Worm (Caenorhabditis elegans) whole organism, L4 larva: ENCODE results near the gene nas-31.
A peak's percentile ranks its signal among the peaks of the same experiment; 100 is the strongest.

ENCODE experiments used
- F10B5.3 ChIP-seq: sonication (generic microtip); optimal IDR thresholded peaks from 2 replicates; lab custom pipeline; 2016; ENCODE audit warnings: mild to moderate bottlenecking, missing genetic modification characterization, missing compliant biosample characterization
- F37D6.2 ChIP-seq: sonication (generic microtip); optimal IDR thresholded peaks from 2 replicates; lab custom pipeline; 2016; ENCODE audit warnings: mild to moderate bottlenecking, missing genetic modification characterization, missing compliant biosample characterization
- F49E8.2 ChIP-seq: sonication (generic microtip); optimal IDR thresholded peaks from 2 replicates; lab custom pipeline; 2016; ENCODE audit warnings: missing compliant biosample characterization, mild to moderate bottlenecking, missing genetic modification characterization, borderline replicate concordance
- Y105C5A.15 ChIP-seq: fragments of 200-800 bp; sonication (Bioruptor generic); IDR thresholded peaks from 2 replicates; pipeline ENCODE4 v1.3.6; 2022; ENCODE audit warnings: missing genetic modification characterization, missing compliant biosample characterization
- Y75B8A.6 ChIP-seq: fragments of 200-800 bp; sonication (Bioruptor generic); IDR thresholded peaks from 2 replicates; pipeline ENCODE4 v1.3.6; 2022; ENCODE audit warnings: missing genetic modification reagents, missing genetic modification characterization, missing compliant biosample characterization
- ZK337.2 ChIP-seq: fragments of 200-800 bp; sonication (Bioruptor generic); IDR thresholded peaks from 2 replicates; pipeline ENCODE4 v1.3.6; 2022; ENCODE audit warnings: missing genetic modification reagents, missing genetic modification characterization, missing compliant biosample characterization
- ZK546.5 ChIP-seq, 2 experiments: sonication (generic microtip); optimal IDR thresholded peaks; 2 replicates each; lab custom pipeline; 2017; ENCODE audit warnings: missing biosample characterization in 2 of 2, missing genetic modification characterization in 2 of 2
- aly-2 ChIP-seq: sonication (generic microtip); optimal IDR thresholded peaks from 2 replicates; lab custom pipeline; 2018; ENCODE audit warnings: missing biosample characterization, missing genetic modification characterization
- ceh-20 ChIP-seq: fragments of 200-800 bp; sonication (Bioruptor generic); IDR thresholded peaks from 2 replicates; pipeline ENCODE4 v1.3.6; 2022; ENCODE audit warnings: missing genetic modification reagents, missing genetic modification characterization, missing compliant biosample characterization
- ceh-28 ChIP-seq: fragments of 150-350 bp; optimal IDR thresholded peaks from 2 replicates; lab custom pipeline; 2014; ENCODE audit warnings: missing biosample characterization, missing genetic modification reagents, missing genetic modification characterization
- ceh-32 ChIP-seq: sonication (generic microtip); optimal IDR thresholded peaks from 2 replicates; lab custom pipeline; 2016; ENCODE audit warnings: mild to moderate bottlenecking, missing genetic modification characterization, missing compliant biosample characterization; ENCODE audit not compliant: poor library complexity
- ceh-62 ChIP-seq: sonication (generic microtip); optimal IDR thresholded peaks from 2 replicates; lab custom pipeline; 2017; ENCODE audit warnings: missing biosample characterization, missing genetic modification characterization
- ctbp-1 ChIP-seq: fragments of 200-800 bp; sonication (Bioruptor generic); IDR thresholded peaks from 2 replicates; pipeline ENCODE4 v1.3.6; 2022; ENCODE audit warnings: missing genetic modification reagents, missing genetic modification characterization, missing compliant biosample characterization
- daf-12 ChIP-seq: fragments of 150-350 bp; optimal IDR thresholded peaks from 2 replicates; lab custom pipeline; 2014; ENCODE audit warnings: missing biosample characterization, missing genetic modification reagents, missing genetic modification characterization
- daf-16 ChIP-seq, 3 experiments: sonication (generic microtip); optimal IDR thresholded peaks; 2 replicates each; lab custom pipeline; 2016 to 2017; ENCODE audit warnings: missing genetic modification characterization in 3 of 3, missing genetic modification reagents in 3 of 3, mild to moderate bottlenecking in 2 of 3, missing compliant biosample characterization in 2 of 3, missing biosample characterization in 1 of 3, moderate library complexity in 1 of 3
- daf-19 ChIP-seq: fragments of 200-800 bp; sonication (Bioruptor generic); conservative IDR thresholded peaks from 2 replicates; pipeline ENCODE4 v1.3.6; 2022; ENCODE audit warnings: missing genetic modification characterization, missing compliant biosample characterization
- dmd-6 ChIP-seq: fragments of 200-800 bp; sonication (Bioruptor generic); IDR thresholded peaks from 2 replicates; pipeline ENCODE4 v1.3.6; 2022; ENCODE audit warnings: missing genetic modification reagents, missing genetic modification characterization, missing compliant biosample characterization
- dmd-8 ChIP-seq: fragments of 200-800 bp; sonication (Bioruptor generic); IDR thresholded peaks from 2 replicates; pipeline ENCODE4 v1.3.6; 2022; ENCODE audit warnings: missing genetic modification characterization, missing compliant biosample characterization
- dmd-9 ChIP-seq: fragments of 200-800 bp; sonication (Bioruptor generic); IDR thresholded peaks from 2 replicates; pipeline ENCODE4 v1.3.6; 2022; ENCODE audit warnings: missing genetic modification reagents, missing genetic modification characterization, missing compliant biosample characterization
- dpl-1 ChIP-seq: fragments of 150-350 bp; optimal IDR thresholded peaks from 2 replicates; lab custom pipeline; 2014; ENCODE audit warnings: missing biosample characterization, missing genetic modification reagents, missing genetic modification characterization
- egl-43 ChIP-seq: fragments of 200-800 bp; sonication (Bioruptor generic); IDR thresholded peaks from 2 replicates; pipeline ENCODE4 v1.3.6; 2022; ENCODE audit warnings: missing genetic modification reagents, missing genetic modification characterization, missing compliant biosample characterization
- fkh-10 ChIP-seq: fragments of 150-350 bp; optimal IDR thresholded peaks from 2 replicates; lab custom pipeline; 2014; ENCODE audit warnings: missing biosample characterization, missing genetic modification reagents, missing genetic modification characterization
- hmg-1.1 ChIP-seq: fragments of 200-800 bp; sonication (Bioruptor generic); IDR thresholded peaks from 2 replicates; pipeline ENCODE4 v1.3.6; 2022; ENCODE audit warnings: missing genetic modification reagents, missing genetic modification characterization, missing compliant biosample characterization
- lim-7 ChIP-seq: fragments of 200-800 bp; sonication (Bioruptor generic); IDR thresholded peaks from 2 replicates; pipeline ENCODE4 v1.3.6; 2022; ENCODE audit warnings: missing genetic modification characterization, missing compliant biosample characterization
- lin-15B ChIP-seq: fragments of 150-350 bp; sonication (generic microtip); optimal IDR thresholded peaks from 3 replicates; lab custom pipeline; 2014; ENCODE audit warnings: missing biosample characterization, missing genetic modification characterization
- lin-38 ChIP-seq: fragments of 200-800 bp; sonication (Bioruptor generic); IDR thresholded peaks from 2 replicates; pipeline ENCODE4 v1.3.6; 2022; ENCODE audit warnings: missing genetic modification reagents, missing genetic modification characterization, missing compliant biosample characterization
- mdl-1 ChIP-seq, 2 experiments: fragments of 150-350 bp in 1 of 2; sonication (generic microtip) in 1 of 2; optimal IDR thresholded peaks; 2 replicates each; lab custom pipeline; 2014 to 2017; ENCODE audit warnings: missing biosample characterization in 2 of 2, missing genetic modification characterization in 2 of 2
- mep-1 ChIP-seq: fragments of 150-350 bp; sonication (generic microtip); optimal IDR thresholded peaks from 3 replicates; lab custom pipeline; 2014; ENCODE audit warnings: missing biosample characterization, missing genetic modification characterization
- mes-2 ChIP-seq: sonication (generic microtip); optimal IDR thresholded peaks from 2 replicates; lab custom pipeline; 2016; ENCODE audit warnings: missing genotype, mild to moderate bottlenecking, missing genetic modification characterization, missing compliant biosample characterization; ENCODE audit not compliant: poor library complexity, severe bottlenecking
- mxl-3 ChIP-seq: fragments of 200-800 bp; sonication (Bioruptor generic); optimal IDR thresholded peaks from 2 replicates; lab custom pipeline; 2018; ENCODE audit warnings: mild to moderate bottlenecking, missing genetic modification characterization, missing compliant biosample characterization
- nhr-111 ChIP-seq: fragments of 200-800 bp; sonication (Bioruptor generic); optimal IDR thresholded peaks from 2 replicates; lab custom pipeline; 2018; ENCODE audit warnings: mild to moderate bottlenecking, missing genetic modification characterization, missing compliant biosample characterization
- nhr-48 ChIP-seq: sonication (generic microtip); optimal IDR thresholded peaks from 2 replicates; lab custom pipeline; 2016; ENCODE audit warnings: mild to moderate bottlenecking, missing genetic modification characterization, missing compliant biosample characterization
- pha-4 ChIP-seq, 2 experiments: fragments of 150-350 bp in 1 of 2; fragments of 200-800 bp in 1 of 2; sonication (Bioruptor generic) in 1 of 2; IDR thresholded peaks in 1 of 2; optimal IDR thresholded peaks in 1 of 2; 2 replicates each; pipeline versions ENCODE4 v1.3.6 to Lab custom; 2014 to 2022; ENCODE audit warnings: missing genetic modification characterization in 2 of 2, missing genetic modification reagents in 2 of 2, missing biosample characterization in 1 of 2, missing compliant biosample characterization in 1 of 2
- pqm-1 ChIP-seq: sonication (generic microtip); optimal IDR thresholded peaks from 2 replicates; lab custom pipeline; 2017; ENCODE audit warnings: missing biosample characterization, missing genetic modification characterization
- saeg-2 ChIP-seq: fragments of 200-800 bp; sonication (Bioruptor generic); IDR thresholded peaks from 2 replicates; pipeline ENCODE4 v1.3.6; 2022; ENCODE audit warnings: missing genetic modification reagents, missing genetic modification characterization, missing compliant biosample characterization
- sdz-12 ChIP-seq: fragments of 200-800 bp; sonication (Bioruptor generic); optimal IDR thresholded peaks from 2 replicates; lab custom pipeline; 2018; ENCODE audit warnings: mild to moderate bottlenecking, missing genetic modification characterization, missing compliant biosample characterization
- tag-97 ChIP-seq: fragments of 200-800 bp; sonication (Bioruptor generic); IDR thresholded peaks from 2 replicates; pipeline ENCODE4 v1.3.6; 2022; ENCODE audit warnings: missing genetic modification characterization, missing compliant biosample characterization
- tra-1 ChIP-seq: fragments of 200-800 bp; sonication (Bioruptor generic); IDR thresholded peaks from 2 replicates; pipeline ENCODE4 v1.3.6; 2022; ENCODE audit warnings: missing genetic modification reagents, missing genetic modification characterization, missing compliant biosample characterization
- unc-62 ChIP-seq, 3 experiments: fragments of 150-350 bp in 1 of 3; sonication (generic microtip); optimal IDR thresholded peaks in 2 of 3; peaks in 1 of 3; 1 replicate in 1 of 3; 2 replicates in 2 of 3; lab custom pipeline; 2014 to 2017; ENCODE audit warnings: missing biosample characterization in 3 of 3, missing genetic modification characterization in 3 of 3, missing genetic modification reagents in 3 of 3, missing genotype in 1 of 3
- vab-7 ChIP-seq: fragments of 200-800 bp; sonication (Bioruptor generic); IDR thresholded peaks from 2 replicates; pipeline ENCODE4 v1.3.6; 2022; ENCODE audit warnings: missing genetic modification reagents, missing genetic modification characterization, missing compliant biosample characterization
- zag-1 ChIP-seq: fragments of 150-350 bp; optimal IDR thresholded peaks from 2 replicates; lab custom pipeline; 2014; ENCODE audit warnings: missing biosample characterization, missing genetic modification characterization
- zfp-3 ChIP-seq: fragments of 200-800 bp; sonication (Bioruptor generic); conservative IDR thresholded peaks from 2 replicates; pipeline ENCODE4 v1.3.6; 2022; ENCODE audit warnings: missing genetic modification reagents, missing genetic modification characterization, missing compliant biosample characterization
- zip-11 ChIP-seq: fragments of 200-800 bp; sonication (Bioruptor generic); IDR thresholded peaks from 2 replicates; pipeline ENCODE4 v1.3.6; 2022; ENCODE audit warnings: missing genetic modification characterization, missing compliant biosample characterization

nas-31 gene

DNA sequence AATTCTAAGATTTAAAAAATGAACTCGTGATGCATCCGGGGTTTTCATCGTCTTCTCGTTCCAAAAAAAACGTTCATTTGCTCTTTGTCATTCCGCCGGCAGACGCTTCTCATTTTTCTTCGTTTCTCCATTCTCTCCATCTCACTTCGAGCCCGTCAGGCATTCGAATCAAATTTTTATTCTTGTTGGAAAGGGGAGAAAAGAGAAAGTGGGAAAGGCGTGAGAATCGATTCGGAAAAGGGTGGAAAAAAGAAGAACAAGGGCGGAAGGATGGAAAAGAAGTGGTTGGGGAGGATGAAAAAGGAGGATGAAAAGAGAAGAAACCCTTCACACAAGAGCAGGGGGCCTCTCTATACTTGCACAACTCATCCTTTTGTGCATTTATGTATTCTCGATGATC lies 16.9 kb downstream of the nas-31 start (continued):
- peak; percentile 32 for TF ChIP-seq mep-1 (tag; lab: Kevin White, UChicago)
- no peak for TF ChIP-seq lin-15B (tag; lab: Kevin White, UChicago)
- no peak for TF ChIP-seq daf-12 (tag; lab: Kevin White, UChicago)
- no peak for TF ChIP-seq pqm-1 (tag; lab: Kevin White, UChicago)
- TF ChIP-seq zfp-3 (GFP tag; lab: Robert Waterston, UW): no peak
- no peak for TF ChIP-seq tra-1 (GFP tag; lab: Robert Waterston, UW)
- TF ChIP-seq Y75B8A.6: no peak
- TF ChIP-seq ceh-28 (tag; lab: Kevin White, UChicago): no peak
- no peak for TF ChIP-seq F49E8.2
- TF ChIP-seq nhr-111 (GFP tag; lab: Kevin White, UChicago): no peak
- TF ChIP-seq ceh-32: no peak
- TF ChIP-seq mes-2 (tag; lab: Kevin White, UChicago): no peak
- TF ChIP-seq sdz-12 (GFP tag; lab: Kevin White, UChicago): no peak
- TF ChIP-seq ceh-20 (GFP tag; lab: Robert Waterston, UW): 0 out of 2 replicates have a peak, but pooled peaks have one; percentile 12
- no peak for TF ChIP-seq dpl-1 (GFP tag; lab: Kevin White, UChicago)
- TF ChIP-seq lin-38 (GFP tag; lab: Robert Waterston, UW): no peak
- TF ChIP-seq dmd-8 (GFP tag; lab: Robert Waterston, UW): no peak
- TF ChIP-seq zip-11 (GFP tag; lab: Robert Waterston, UW): no peak
- TF ChIP-seq dmd-9 (GFP tag; lab: Robert Waterston, UW): no peak
- TF ChIP-seq saeg-2 (GFP tag; lab: Robert Waterston, UW): no peak
- no peak for TF ChIP-seq pha-4 (GFP tag; IDR thresholded peaks at IDR 0.05; lab: Robert Waterston, UW)
- TF ChIP-seq pha-4 (tag; optimal IDR thresholded peaks at IDR 0.05; lab: Kevin White, UChicago): no peak
- TF ChIP-seq ZK546.5 (tag; optimal IDR thresholded peaks at IDR 0.05; lab: Kevin White, UChicago): no peak
- 0 out of 2 replicates have a peak, but pooled peaks have one; percentile 43 for TF ChIP-seq ctbp-1 (GFP tag; lab: Robert Waterston, UW)
- TF ChIP-seq aly-2 (tag; lab: Kevin White, UChicago): no peak
- no peak for TF ChIP-seq vab-7 (GFP tag; lab: Robert Waterston, UW)
- TF ChIP-seq dmd-6 (GFP tag; lab: Robert Waterston, UW): 0 out of 2 replicates have a peak, but pooled peaks have one; percentile 10
- peak in 1 of 2 experiments; percentile 8 for TF ChIP-seq mdl-1 (tag; optimal IDR thresholded peaks at IDR 0.05; lab: Kevin White, UChicago)
- TF ChIP-seq ZK337.2 (GFP tag; lab: Robert Waterston, UW): no peak
- 0 out of 2 replicates have a peak, but pooled peaks have one; percentile 21 for TF ChIP-seq hmg-1.1 (GFP tag; lab: Robert Waterston, UW)
- TF ChIP-seq fkh-10 (GFP tag; lab: Kevin White, UChicago): peak; percentile 71
- no peak for TF ChIP-seq daf-16 (GFP tag; optimal IDR thresholded peaks at IDR 0.05; lab: Kevin White, UChicago)
- TF ChIP-seq daf-16 (tag; optimal IDR thresholded peaks at IDR 0.05; lab: Kevin White, UChicago): no peak
- TF ChIP-seq F37D6.2 (tag; lab: Kevin White, UChicago): no peak
- TF ChIP-seq lim-7 (GFP tag; lab: Robert Waterston, UW): no peak

ce11 chrV:10903748-10904147 lies 17.9 kb downstream of the nas-31 start, which contains the start of gene F32D8.15:
Gene F32D8.15 (plus strand): TSS chrV:10904048.
- TF ChIP-seq Y105C5A.15 (GFP tag; lab: Robert Waterston, UW) (no peak), Y75B8A.6 (no peak), daf-19 (GFP tag; lab: Robert Waterston, UW) (no peak), nhr-48 (tag; lab: Kevin White, UChicago) (no peak), zag-1 (tag; lab: Kevin White, UChicago) (no peak), mdl-1 (tag; optimal IDR thresholded peaks at IDR 0.05; lab: Kevin White, UChicago) (no peak), egl-43 (GFP tag; lab: Robert Waterston, UW) (no peak), tra-1 (GFP tag; lab: Robert Waterston, UW) (no peak), mxl-3 (GFP tag; lab: Kevin White, UChicago) (no peak), hmg-1.1 (GFP tag; lab: Robert Waterston, UW) (no peak), ceh-62 (tag; lab: Kevin White, UChicago) (no peak), F10B5.3 (tag; lab: Kevin White, UChicago) (no peak), tag-97 (GFP tag; lab: Robert Waterston, UW) (no peak), unc-62 (GFP tag; optimal IDR thresholded peaks at IDR 0.05 in 1 of 2; lab: Kevin White, UChicago) (no peak), unc-62 (tag; optimal IDR thresholded peaks at IDR 0.05; lab: Kevin White, UChicago) (no peak)
